Fruit fly (Drosophila melanogaster): ENCODE results near the gene CG8097.

DNA sequence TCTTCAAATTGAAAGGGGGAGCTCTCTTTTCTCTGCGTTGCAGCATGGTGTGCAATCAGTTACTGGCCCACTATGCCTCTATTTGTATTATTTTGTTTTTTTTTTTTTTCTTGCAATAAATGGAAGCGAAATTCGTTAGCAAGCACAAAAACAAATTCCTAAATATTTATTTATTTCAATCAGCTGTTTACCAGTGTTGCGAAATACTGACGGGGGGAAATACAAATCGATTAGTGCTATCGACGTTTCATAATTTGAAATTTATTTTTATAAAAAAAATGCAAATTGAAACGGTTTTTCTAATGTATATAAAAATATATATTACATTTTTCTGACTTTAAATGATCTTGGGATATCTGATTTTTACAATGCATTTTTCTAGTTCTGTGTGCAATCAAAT, 11.0 kb upstream of the CG8097 start, which contains the start of gene CG15643:
- no peak for TF ChIP-seq psq (optimal IDR thresholded peaks at IDR 0.05)
- TF ChIP-seq usp (GFP tag; optimal IDR thresholded peaks at IDR 0.05), result no peak
- no peak for TF ChIP-seq pan (optimal IDR thresholded peaks at IDR 0.05)
- TF ChIP-seq Dll (optimal IDR thresholded peaks at IDR 0.05), result no peak
- no peak for TF ChIP-seq EcR (GFP tag; optimal IDR thresholded peaks at IDR 0.05)
